Worm (Caenorhabditis elegans): ENCODE data around the gene ZK1307.3.

- TF ChIP-seq dao-5 (tag; optimal IDR thresholded peaks at IDR 0.05), result no peak
- TF ChIP-seq him-1 (tag; optimal IDR thresholded peaks at IDR 0.05), result no peak
Observed at ce11 chrII:9686663-9687193, 33.9 kb upstream of the ZK1307.3 start, which contains the start of gene ZK1320.9.
